Worm (Caenorhabditis elegans) whole organism, L4 larva: ENCODE measurements around the gene ubc-20.

ENCODE experiments used
- ceh-82 ChIP-seq: sonication (generic microtip); optimal IDR thresholded peaks from 2 replicates; lab custom pipeline; 2017; ENCODE audit warnings: missing biosample characterization, missing genetic modification characterization
- ces-1 ChIP-seq: fragments of 150-350 bp; sonication (generic microtip); optimal IDR thresholded peaks from 4 replicates; lab custom pipeline; 2014; ENCODE audit warnings: missing biosample characterization, missing genetic modification reagents, missing genetic modification characterization
- daf-12 ChIP-seq: fragments of 150-350 bp; optimal IDR thresholded peaks from 2 replicates; lab custom pipeline; 2014; ENCODE audit warnings: missing biosample characterization, missing genetic modification reagents, missing genetic modification characterization
- egl-27 ChIP-seq: sonication (generic microtip); optimal IDR thresholded peaks from 3 replicates; lab custom pipeline; 2017; ENCODE audit warnings: missing biosample characterization, missing genetic modification reagents, missing genetic modification characterization
- lin-15B ChIP-seq: fragments of 150-350 bp; sonication (generic microtip); optimal IDR thresholded peaks from 3 replicates; lab custom pipeline; 2014; ENCODE audit warnings: missing biosample characterization, missing genetic modification characterization
- nhr-25 ChIP-seq: sonication (generic microtip); optimal IDR thresholded peaks from 2 replicates; lab custom pipeline; 2017; ENCODE audit warnings: missing genetic modification characterization, mild to moderate bottlenecking, missing compliant biosample characterization, antibody characterized with exemption, moderate library complexity, borderline replicate concordance; ENCODE audit not compliant: insufficient read depth
- skn-1 ChIP-seq: fragments of 150-350 bp; optimal IDR thresholded peaks from 2 replicates; lab custom pipeline; 2014; ENCODE audit warnings: missing biosample characterization, missing genetic modification characterization
- tag-97 ChIP-seq: fragments of 200-800 bp; sonication (Bioruptor generic); IDR thresholded peaks from 2 replicates; pipeline ENCODE4 v1.3.6; 2022; ENCODE audit warnings: missing genetic modification characterization, missing compliant biosample characterization

- TF ChIP-seq egl-27 (tag; lab: Kevin White, UChicago) = no peak
- no peak for TF ChIP-seq nhr-25 (tag; lab: Kevin White, UChicago)
- no peak for TF ChIP-seq ces-1
- TF ChIP-seq lin-15B (tag; lab: Kevin White, UChicago) = no peak
- no peak for TF ChIP-seq tag-97 (GFP tag; lab: Robert Waterston, UW)
- no peak for TF ChIP-seq skn-1 (tag; lab: Kevin White, UChicago)
- no peak for TF ChIP-seq daf-12 (tag; lab: Kevin White, UChicago)
- no peak for TF ChIP-seq ceh-82
These were observed 41.5 kb downstream of the ubc-20 start, which contains the start of gene hpo-38 for ce11 chrIII:230129-230528.
